Fruit fly (Drosophila melanogaster) whole organism, adult: Measurements from ENCODE around the gene CG32102.

ENCODE experiments used
- CG11617 ChIP-seq: fragments of 200-800 bp; sonication (Bioruptor generic); optimal IDR thresholded peaks from 2 replicates; lab custom pipeline; 2017; ENCODE audit warnings: mild to moderate bottlenecking, missing biosample characterization, missing genetic modification reagents, missing genetic modification characterization
- CG7045 ChIP-seq: fragments of 200-800 bp; sonication (Bioruptor generic); optimal IDR thresholded peaks from 2 replicates; lab custom pipeline; 2017; ENCODE audit warnings: missing biosample characterization, mild to moderate bottlenecking, missing genetic modification characterization
- CG7101 ChIP-seq: fragments of 200-800 bp; sonication (Bioruptor generic); optimal IDR thresholded peaks from 2 replicates; lab custom pipeline; 2018; ENCODE audit warnings: missing biosample characterization, mild to moderate bottlenecking, missing genetic modification characterization, moderate library complexity
- Crg-1 ChIP-seq: fragments of 200-800 bp; sonication (Bioruptor generic); optimal IDR thresholded peaks from 2 replicates; lab custom pipeline; 2016; ENCODE audit warnings: missing biosample characterization, missing genetic modification characterization
- cic ChIP-seq: fragments of 200-800 bp; sonication (Bioruptor generic); optimal IDR thresholded peaks from 2 replicates; lab custom pipeline; 2017; ENCODE audit warnings: missing biosample characterization, mild to moderate bottlenecking, missing genetic modification characterization, moderate library complexity
- cnc ChIP-seq, 2 experiments: fragments of >200 bp; optimal IDR thresholded peaks; 2 replicates each; lab custom pipeline; 2017

DNA sequence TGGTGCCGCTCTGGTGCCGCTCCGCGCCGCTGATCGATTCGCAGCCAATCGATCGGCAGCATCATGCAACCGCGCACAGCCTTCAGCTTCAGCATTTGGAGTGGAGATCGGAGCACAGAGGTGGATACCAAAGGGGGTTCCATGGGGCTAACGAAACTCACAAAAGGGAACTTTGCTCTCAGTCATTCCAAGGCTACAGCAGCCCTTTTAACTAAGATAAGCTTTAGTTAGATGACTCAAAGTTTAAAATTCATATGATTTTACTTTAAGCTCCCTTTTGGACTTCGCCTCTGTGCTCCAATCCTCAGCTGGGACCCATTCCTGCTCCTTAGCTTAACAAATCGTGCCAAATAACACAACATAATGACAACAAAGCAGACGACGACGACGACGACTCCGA lies 49.1 kb downstream of the CG32102 start:
- TF ChIP-seq cic (GFP tag; lab: Kevin White, UChicago) (no peak), Crg-1 (GFP tag; lab: Kevin White, UChicago) (no peak), cnc (optimal IDR thresholded peaks at IDR 0.05; lab: Kevin White, UChicago) (no peak), CG7045 (GFP tag; lab: Kevin White, UChicago) (no peak), CG11617 (GFP tag; lab: Kevin White, UChicago) (no peak), CG7101 (tag; lab: Kevin White, UChicago) (no peak)
